Worm (Caenorhabditis elegans): ENCODE results near the gene lst-6.
"Not testable (repeated sequence)": the region's sequence is repeated elsewhere in the genome, so short reads cannot be mapped to it uniquely, and the experiment has no call there.

- TF ChIP-seq ztf-11 (tag; optimal IDR thresholded peaks at IDR 0.05); egl-13 (tag; optimal IDR thresholded peaks at IDR 0.05); pag-3 (tag; optimal IDR thresholded peaks at IDR 0.05; ENCODE audit: borderline replicate concordance, insufficient read depth); zip-4 (GFP tag; optimal IDR thresholded peaks at IDR 0.05); ceh-82 (tag; optimal IDR thresholded peaks at IDR 0.05); lir-3 (tag; optimal IDR thresholded peaks at IDR 0.05; ENCODE audit: poor library complexity); unc-62 (GFP tag; optimal IDR thresholded peaks at IDR 0.05); nhr-11 (tag; optimal IDR thresholded peaks at IDR 0.05); nhr-20 (tag; optimal IDR thresholded peaks at IDR 0.05); lin-14 (GFP tag; optimal IDR thresholded peaks at IDR 0.05); nhr-28 (tag; optimal IDR thresholded peaks at IDR 0.05): not testable (repeated sequence)
Measured at ce11 chrII:7001405-7001804, 20.9 kb downstream of the lst-6 start.
